Worm (Caenorhabditis elegans) whole organism, L1 larva: Measurements from ENCODE around the gene lec-3.

Experiments used
- aly-2 ChIP-seq: fragments of 150-350 bp; optimal IDR thresholded peaks from 2 replicates; lab custom pipeline; 2014; ENCODE audit warnings: missing biosample characterization, missing genetic modification characterization
- efl-3 ChIP-seq: fragments of 200-800 bp; sonication (Bioruptor generic); optimal IDR thresholded peaks from 2 replicates; lab custom pipeline; 2018; ENCODE audit warnings: mild to moderate bottlenecking, missing genetic modification characterization, missing compliant biosample characterization
- egl-27 ChIP-seq, 2 experiments: fragments of 150-350 bp in 1 of 2; sonication (generic microtip); optimal IDR thresholded peaks; 3 replicates each; lab custom pipeline; 2017 to 2018; ENCODE audit warnings: missing biosample characterization in 2 of 2, missing genetic modification characterization in 2 of 2, missing genetic modification reagents in 2 of 2
- elt-3 ChIP-seq, 6 experiments: fragments of 150-350 bp in 1 of 6; sonication (generic microtip); optimal IDR thresholded peaks; 2 replicates each; lab custom pipeline; 2017 to 2018; ENCODE audit warnings: missing biosample characterization in 6 of 6, missing genetic modification characterization in 6 of 6, inconsistent platforms in 1 of 6
- fkh-10 ChIP-seq: sonication (generic microtip); optimal IDR thresholded peaks from 2 replicates; lab custom pipeline; 2017; ENCODE audit warnings: missing biosample characterization, missing genetic modification reagents, missing genetic modification characterization
- mep-1 ChIP-seq: fragments of 150-350 bp; optimal IDR thresholded peaks from 2 replicates; lab custom pipeline; 2014; ENCODE audit warnings: missing biosample characterization, missing genetic modification characterization
- nhr-237 ChIP-seq: fragments of 150-350 bp; optimal IDR thresholded peaks from 2 replicates; lab custom pipeline; 2014; ENCODE audit warnings: missing biosample characterization, missing genetic modification characterization
- nhr-28 ChIP-seq: fragments of 150-350 bp; optimal IDR thresholded peaks from 2 replicates; lab custom pipeline; 2014; ENCODE audit warnings: missing biosample characterization, missing genetic modification characterization
- rnt-1 ChIP-seq: sonication (generic microtip); optimal IDR thresholded peaks from 2 replicates; lab custom pipeline; 2016; ENCODE audit warnings: mild to moderate bottlenecking, missing genetic modification characterization, moderate library complexity, missing compliant biosample characterization
- unc-62 ChIP-seq: fragments of 150-350 bp; optimal IDR thresholded peaks from 2 replicates; lab custom pipeline; 2014; ENCODE audit warnings: missing biosample characterization, missing genetic modification reagents, missing genetic modification characterization

DNA sequence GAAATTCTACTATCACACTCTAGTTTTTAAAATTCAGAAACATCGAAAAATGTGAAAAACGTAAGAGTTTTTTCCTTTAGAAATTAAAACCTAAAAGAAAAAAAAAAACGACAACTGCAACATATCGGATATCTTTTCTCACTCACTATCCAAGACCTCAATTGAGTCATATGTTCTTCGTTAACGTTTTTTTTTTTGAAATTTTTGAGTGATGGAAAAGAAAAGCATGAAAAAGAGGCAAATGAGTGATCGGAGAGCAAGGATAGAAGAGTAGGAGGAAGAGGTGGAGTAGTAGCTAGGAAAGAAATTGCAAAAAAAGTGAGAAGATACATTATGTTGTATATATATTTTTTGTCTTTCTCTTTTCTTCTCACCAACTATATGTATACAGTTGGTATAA lies 1.4 kb upstream of the lec-3 start:
- TF ChIP-seq mep-1: no peak
- TF ChIP-seq egl-27 (tag; optimal IDR thresholded peaks at IDR 0.05; lab: Kevin White, UChicago): no peak
- no peak for TF ChIP-seq fkh-10 (GFP tag; lab: Kevin White, UChicago)
- no peak for TF ChIP-seq nhr-28 (tag; lab: Kevin White, UChicago)
- no peak for TF ChIP-seq elt-3 (tag; optimal IDR thresholded peaks at IDR 0.05; lab: Kevin White, UChicago)
- TF ChIP-seq rnt-1 (tag; lab: Kevin White, UChicago): peak; percentile 2
- no peak for TF ChIP-seq aly-2 (tag; lab: Kevin White, UChicago)
- TF ChIP-seq efl-3 (GFP tag; lab: Kevin White, UChicago): no peak
- no peak for TF ChIP-seq nhr-237 (tag; lab: Kevin White, UChicago)
- no peak for TF ChIP-seq unc-62 (GFP tag; lab: Kevin White, UChicago)
